Worm (Caenorhabditis elegans) whole organism, young adult: Measurements from ENCODE around the gene R07B1.11.
A peak's percentile ranks its signal among the peaks of the same experiment; 100 is the strongest.

ENCODE experiments used
- B0261.1 ChIP-seq: sonication (generic microtip); optimal IDR thresholded peaks from 2 replicates; lab custom pipeline; 2016; ENCODE audit warnings: mild to moderate bottlenecking, missing genetic modification characterization, moderate library complexity, missing compliant biosample characterization
- F10E7.11 ChIP-seq: sonication (generic microtip); optimal IDR thresholded peaks from 2 replicates; lab custom pipeline; 2017; ENCODE audit warnings: mild to moderate bottlenecking, missing genetic modification characterization, moderate library complexity, missing compliant biosample characterization
- F33H1.4 ChIP-seq: fragments of 200-800 bp; sonication (Bioruptor generic); IDR thresholded peaks from 2 replicates; pipeline ENCODE4 v1.3.6; 2022; ENCODE audit warnings: missing genetic modification reagents, missing genetic modification characterization, missing compliant biosample characterization
- F55B11.4 ChIP-seq: sonication (generic microtip); optimal IDR thresholded peaks from 2 replicates; lab custom pipeline; 2016; ENCODE audit warnings: missing compliant biosample characterization, missing genetic modification characterization, borderline replicate concordance; ENCODE audit not compliant: insufficient read depth
- F57C9.4 ChIP-seq: sonication (generic microtip); optimal IDR thresholded peaks from 2 replicates; lab custom pipeline; 2017; ENCODE audit warnings: mild to moderate bottlenecking, missing genetic modification characterization, missing compliant biosample characterization
- T26A5.8 ChIP-seq: sonication (generic microtip); optimal IDR thresholded peaks from 2 replicates; lab custom pipeline; 2016; ENCODE audit warnings: missing genetic modification characterization, missing compliant biosample characterization
- Y95B8A.8 ChIP-seq: fragments of 200-800 bp; sonication (Bioruptor generic); IDR thresholded peaks from 2 replicates; pipeline ENCODE4 v1.3.6; 2022; ENCODE audit warnings: missing genetic modification reagents, missing genetic modification characterization, missing compliant biosample characterization
- ZK185.1 ChIP-seq: sonication (generic microtip); optimal IDR thresholded peaks from 2 replicates; lab custom pipeline; 2016; ENCODE audit warnings: mild to moderate bottlenecking, missing genetic modification characterization, missing compliant biosample characterization; ENCODE audit not compliant: poor library complexity, severe bottlenecking
- atf-7 ChIP-seq: sonication (generic microtip); optimal IDR thresholded peaks from 2 replicates; lab custom pipeline; 2017; ENCODE audit warnings: mild to moderate bottlenecking, missing genetic modification characterization, missing compliant biosample characterization
- attf-5 ChIP-seq: fragments of 200-800 bp; sonication (Bioruptor generic); optimal IDR thresholded peaks from 2 replicates; lab custom pipeline; 2018; ENCODE audit warnings: mild to moderate bottlenecking, missing genetic modification characterization, missing compliant biosample characterization
- die-1 ChIP-seq: sonication (generic microtip); optimal IDR thresholded peaks from 2 replicates; lab custom pipeline; 2016; ENCODE audit warnings: missing genotype, mild to moderate bottlenecking, missing genetic modification characterization, missing compliant biosample characterization
- dox-1 ChIP-seq: fragments of 200-800 bp; sonication (Bioruptor generic); IDR thresholded peaks from 2 replicates; pipeline ENCODE4 v1.3.6; 2022; ENCODE audit warnings: missing genetic modification reagents, missing genetic modification characterization, missing compliant biosample characterization
- egl-18 ChIP-seq: fragments of 200-800 bp; sonication (Bioruptor generic); IDR thresholded peaks from 2 replicates; pipeline ENCODE4 v1.3.6; 2022; ENCODE audit warnings: missing genetic modification reagents, missing genetic modification characterization, missing compliant biosample characterization
- gei-17 ChIP-seq: fragments of 200-800 bp; sonication (Bioruptor generic); optimal IDR thresholded peaks from 2 replicates; lab custom pipeline; 2018; ENCODE audit warnings: mild to moderate bottlenecking, missing genetic modification characterization, missing compliant biosample characterization
- hrde-1 ChIP-seq: sonication (generic microtip); optimal IDR thresholded peaks from 2 replicates; lab custom pipeline; 2016; ENCODE audit warnings: missing genetic modification characterization, mild to moderate bottlenecking, missing compliant biosample characterization, moderate library complexity, missing genotype, missing genetic modification reagents, borderline replicate concordance
- hsf-1 ChIP-seq: fragments of 200-800 bp; sonication (Bioruptor generic); IDR thresholded peaks from 2 replicates; pipeline ENCODE4 v1.3.6; 2022; ENCODE audit warnings: missing genetic modification reagents, missing genetic modification characterization, missing compliant biosample characterization
- let-607 ChIP-seq, 2 experiments: fragments of 200-800 bp in 1 of 2; sonication (Bioruptor generic) in 1 of 2; sonication (generic microtip) in 1 of 2; optimal IDR thresholded peaks; 2 replicates each; lab custom pipeline; 2016 to 2018; ENCODE audit warnings: mild to moderate bottlenecking in 2 of 2, missing compliant biosample characterization in 2 of 2, missing genetic modification characterization in 2 of 2, moderate library complexity in 2 of 2, missing genotype in 1 of 2
- lin-35 ChIP-seq, 3 experiments: fragments of 150-350 bp in 2 of 3; sonication (generic microtip) in 1 of 3; optimal IDR thresholded peaks; 2 replicates each; lab custom pipeline; 2014 to 2018; ENCODE audit warnings: missing biosample characterization in 3 of 3, missing genetic modification characterization in 3 of 3, missing genetic modification reagents in 3 of 3
- lin-40 ChIP-seq: sonication (generic microtip); optimal IDR thresholded peaks from 2 replicates; lab custom pipeline; 2016; ENCODE audit warnings: missing genetic modification characterization, mild to moderate bottlenecking, missing compliant biosample characterization, missing genotype, missing genetic modification reagents
- mcd-1 ChIP-seq: fragments of 200-800 bp; sonication (Bioruptor generic); IDR thresholded peaks from 2 replicates; pipeline ENCODE4 v1.3.6; 2022; ENCODE audit warnings: missing genetic modification reagents, missing genetic modification characterization, missing compliant biosample characterization
- rcor-1 ChIP-seq: fragments of 200-800 bp; sonication (Bioruptor generic); IDR thresholded peaks from 2 replicates; pipeline ENCODE4 v1.3.6; 2022; ENCODE audit warnings: missing genetic modification reagents, missing genetic modification characterization, missing compliant biosample characterization
- sptf-2 ChIP-seq: fragments of 200-800 bp; sonication (Bioruptor generic); optimal IDR thresholded peaks from 2 replicates; lab custom pipeline; 2018; ENCODE audit warnings: mild to moderate bottlenecking, missing genetic modification characterization, missing compliant biosample characterization
- tlf-1 ChIP-seq: fragments of 200-800 bp; sonication (Bioruptor generic); optimal IDR thresholded peaks from 2 replicates; lab custom pipeline; 2018; ENCODE audit warnings: mild to moderate bottlenecking, missing genetic modification characterization, missing compliant biosample characterization
- unc-130 ChIP-seq: sonication (generic microtip); optimal IDR thresholded peaks from 2 replicates; lab custom pipeline; 2016; ENCODE audit warnings: missing genetic modification reagents, missing genetic modification characterization, missing compliant biosample characterization
- xnd-1 ChIP-seq: sonication (generic microtip); optimal IDR thresholded peaks from 2 replicates; lab custom pipeline; 2016; ENCODE audit warnings: missing genotype, missing genetic modification reagents, missing genetic modification characterization, missing compliant biosample characterization

R07B1.11 gene

ce11 chrX:9899426-9900131 lies 42.9 kb downstream of the R07B1.11 start, which contains the start of gene phf-34:
Gene phf-34 (minus strand): TSS chrX:9899476.
- TF ChIP-seq hsf-1 (GFP tag; lab: Robert Waterston, UW) (0 out of 2 replicates have a peak, but pooled peaks have one; percentile 6), lin-40 (peak; percentile 24), sptf-2 (GFP tag; lab: Kevin White, UChicago) (no peak), F10E7.11 (tag; lab: Kevin White, UChicago) (no peak), ZK185.1 (tag; lab: Kevin White, UChicago) (peak; percentile 32), egl-18 (GFP tag; lab: Robert Waterston, UW) (0 out of 2 replicates have a peak, but pooled peaks have one; percentile 22)
- TF ChIP-seq, all 124 proteins: peak for 4

DNA sequence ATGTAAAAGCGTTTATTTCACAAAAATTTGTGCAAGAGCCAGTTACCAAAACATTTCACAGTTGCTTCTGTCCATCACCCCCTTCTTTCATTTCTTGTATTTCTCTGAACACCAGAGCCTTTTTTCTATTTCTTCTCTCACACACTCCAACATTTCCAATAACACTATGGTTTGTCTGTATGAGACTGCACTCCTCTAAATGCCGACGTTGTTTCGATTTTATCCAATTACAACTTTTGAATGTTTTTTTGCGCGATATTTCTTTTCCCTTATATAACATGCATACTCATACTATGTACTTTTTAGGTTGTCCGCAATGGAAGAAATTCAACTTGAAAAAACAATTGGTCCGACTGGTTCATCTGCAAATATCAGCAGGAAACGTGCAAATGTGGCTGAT lies 49.1 kb downstream of the R07B1.11 start, which contains the start of gene F21G4.5:
Gene F21G4.5 (plus strand): TSS at position 301 of the 400 bp plus-strand sequence.
- TF ChIP-seq B0261.1 (tag; lab: Kevin White, UChicago): no peak
- TF ChIP-seq xnd-1: no peak
- TF ChIP-seq unc-130 (GFP tag; lab: Kevin White, UChicago): no peak
- no peak for TF ChIP-seq F55B11.4 (tag; lab: Kevin White, UChicago)
- TF ChIP-seq F57C9.4 (tag; lab: Kevin White, UChicago): no peak
- no peak for TF ChIP-seq tlf-1 (GFP tag; lab: Kevin White, UChicago)
- TF ChIP-seq let-607 (tag; optimal IDR thresholded peaks at IDR 0.05; lab: Kevin White, UChicago): no peak
- TF ChIP-seq lin-35 (GFP tag; optimal IDR thresholded peaks at IDR 0.05; lab: Kevin White, UChicago): no peak
- no peak for TF ChIP-seq die-1 (tag; lab: Kevin White, UChicago)
- no peak for TF ChIP-seq hrde-1 (tag; lab: Kevin White, UChicago)
- no peak for TF ChIP-seq mcd-1 (GFP tag; lab: Robert Waterston, UW)
- TF ChIP-seq Y95B8A.8 (GFP tag; lab: Robert Waterston, UW): no peak
- no peak for TF ChIP-seq attf-5 (GFP tag; lab: Kevin White, UChicago)
- no peak for TF ChIP-seq T26A5.8 (tag; lab: Kevin White, UChicago)
- no peak for TF ChIP-seq rcor-1 (GFP tag; lab: Robert Waterston, UW)
- TF ChIP-seq hsf-1 (GFP tag; lab: Robert Waterston, UW): no peak
- TF ChIP-seq atf-7 (tag; lab: Kevin White, UChicago): no peak
- TF ChIP-seq gei-17 (GFP tag; lab: Kevin White, UChicago): no peak
- no peak for TF ChIP-seq F33H1.4 (GFP tag; lab: Robert Waterston, UW)
- no peak for TF ChIP-seq dox-1 (GFP tag; lab: Robert Waterston, UW)
